Fruit fly (Drosophila melanogaster) whole organism, embryonic: ENCODE measurements around the gene meep.

Source experiments
- ATbp ChIP-seq: fragments of 200-800 bp; sonication (Bioruptor generic); optimal IDR thresholded peaks from 2 replicates; lab custom pipeline; 2017; ENCODE audit warnings: missing biosample characterization, mild to moderate bottlenecking, missing genetic modification characterization, missing genetic modification reagents
- Blimp-1 ChIP-seq: fragments of 200-800 bp; sonication (Bioruptor generic); optimal IDR thresholded peaks from 3 replicates; lab custom pipeline; 2018; ENCODE audit warnings: missing biosample characterization, missing genetic modification characterization, mild to moderate bottlenecking, moderate library complexity, missing genetic modification reagents
- CG10274 ChIP-seq: fragments of 200-800 bp; sonication (Bioruptor generic); optimal IDR thresholded peaks from 3 replicates; lab custom pipeline; 2017; ENCODE audit warnings: missing biosample characterization, mild to moderate bottlenecking, missing genetic modification characterization
- CG10431 ChIP-seq: fragments of 200-800 bp; sonication (Bioruptor generic); optimal IDR thresholded peaks from 3 replicates; lab custom pipeline; 2018; ENCODE audit warnings: missing biosample characterization, mild to moderate bottlenecking, missing genetic modification characterization
- CG10959 ChIP-seq: fragments of 200-800 bp; sonication (Bioruptor generic); IDR thresholded peaks from 2 replicates; pipeline ENCODE4 v1.3.6; 2022; ENCODE audit warnings: missing biosample characterization, missing genetic modification characterization
- CG12071 ChIP-seq: fragments of 200-800 bp; sonication (Bioruptor generic); optimal IDR thresholded peaks from 3 replicates; lab custom pipeline; 2018; ENCODE audit warnings: missing biosample characterization, mild to moderate bottlenecking, missing genetic modification characterization
- CG12104 ChIP-seq: fragments of 200-800 bp; sonication (Bioruptor generic); optimal IDR thresholded peaks from 3 replicates; lab custom pipeline; 2016; ENCODE audit warnings: missing biosample characterization, missing genetic modification characterization
- CG12236 ChIP-seq: fragments of 200-800 bp; sonication (Bioruptor generic); optimal IDR thresholded peaks from 2 replicates; lab custom pipeline; 2016; ENCODE audit warnings: missing biosample characterization, missing genetic modification characterization
- CG12391 ChIP-seq: fragments of 200-800 bp; sonication (Bioruptor generic); optimal IDR thresholded peaks from 3 replicates; lab custom pipeline; 2018; ENCODE audit warnings: missing biosample characterization, mild to moderate bottlenecking, missing genetic modification characterization, moderate library complexity
- CG13123 ChIP-seq: fragments of 200-800 bp; sonication (Bioruptor generic); optimal IDR thresholded peaks from 2 replicates; lab custom pipeline; 2016; ENCODE audit warnings: missing biosample characterization, missing genetic modification characterization
- CG13775 ChIP-seq: fragments of 200-800 bp; sonication (Bioruptor generic); optimal IDR thresholded peaks from 3 replicates; lab custom pipeline; 2017; ENCODE audit warnings: missing biosample characterization, mild to moderate bottlenecking, missing genetic modification characterization
- CG13894 ChIP-seq: fragments of 200-800 bp; sonication (Bioruptor generic); optimal IDR thresholded peaks from 3 replicates; lab custom pipeline; 2018; ENCODE audit warnings: missing biosample characterization, mild to moderate bottlenecking, missing genetic modification characterization, moderate library complexity
- CG17829 ChIP-seq: fragments of 200-800 bp; optimal IDR thresholded peaks from 2 replicates; lab custom pipeline; 2019; ENCODE audit warnings: missing biosample characterization, mild to moderate bottlenecking, missing genetic modification characterization, moderate library complexity
- CG18011 ChIP-seq: fragments of 200-800 bp; sonication (Bioruptor generic); optimal IDR thresholded peaks from 2 replicates; lab custom pipeline; 2017; ENCODE audit warnings: missing biosample characterization, missing genetic modification characterization, mild to moderate bottlenecking, moderate library complexity, missing genotype
- CG18764 ChIP-seq: fragments of 200-800 bp; sonication (Bioruptor generic); optimal IDR thresholded peaks from 3 replicates; lab custom pipeline; 2016; ENCODE audit warnings: missing biosample characterization, missing genetic modification characterization
- CG31365 ChIP-seq: fragments of 200-800 bp; sonication (Bioruptor generic); optimal IDR thresholded peaks from 2 replicates; lab custom pipeline; 2018; ENCODE audit warnings: missing biosample characterization, mild to moderate bottlenecking, missing genetic modification characterization
- CG31388 ChIP-seq: fragments of 200-800 bp; sonication (Bioruptor generic); optimal IDR thresholded peaks from 2 replicates; lab custom pipeline; 2016; ENCODE audit warnings: missing biosample characterization, missing genetic modification characterization
- CG32532 ChIP-seq: fragments of 200-800 bp; sonication (Bioruptor generic); IDR thresholded peaks from 2 replicates; pipeline ENCODE4 v1.3.6; 2022; ENCODE audit warnings: missing biosample characterization, missing genetic modification characterization
- CG4424 ChIP-seq: fragments of 200-800 bp; sonication (Bioruptor generic); optimal IDR thresholded peaks from 3 replicates; lab custom pipeline; 2016; ENCODE audit warnings: missing biosample characterization, missing genetic modification characterization
- CG5245 ChIP-seq: fragments of 200-800 bp; sonication (Bioruptor generic); optimal IDR thresholded peaks from 3 replicates; lab custom pipeline; 2016; ENCODE audit warnings: missing biosample characterization, missing genetic modification characterization
- CG7271 ChIP-seq: fragments of 200-800 bp; sonication (Bioruptor generic); optimal IDR thresholded peaks from 2 replicates; lab custom pipeline; 2018; ENCODE audit warnings: missing biosample characterization, mild to moderate bottlenecking, missing genetic modification characterization, moderate library complexity
- CG8359 ChIP-seq: fragments of 200-800 bp; sonication (Bioruptor generic); optimal IDR thresholded peaks from 2 replicates; lab custom pipeline; 2017; ENCODE audit warnings: missing biosample characterization, mild to moderate bottlenecking, missing genetic modification characterization, borderline replicate concordance
- CG8388 ChIP-seq: fragments of 200-800 bp; sonication (Bioruptor generic); optimal IDR thresholded peaks from 2 replicates; lab custom pipeline; 2019; ENCODE audit warnings: missing biosample characterization, mild to moderate bottlenecking, missing genetic modification characterization, moderate library complexity
- CG9727 ChIP-seq: fragments of 200-800 bp; sonication (Bioruptor generic); optimal IDR thresholded peaks from 3 replicates; lab custom pipeline; 2017; ENCODE audit warnings: missing biosample characterization, mild to moderate bottlenecking, missing genetic modification characterization
- Dbx ChIP-seq: fragments of 200-800 bp; sonication (Bioruptor generic); IDR thresholded peaks from 3 replicates; pipeline ENCODE4 v1.3.6; 2022; ENCODE audit warnings: missing biosample characterization, missing genetic modification characterization
- Dip2 ChIP-seq: fragments of 200-800 bp; sonication (Bioruptor generic); IDR thresholded peaks from 2 replicates; pipeline ENCODE4 v1.3.6; 2022; ENCODE audit warnings: missing biosample characterization, missing genetic modification characterization
- Nf-YC ChIP-seq: fragments of 200-800 bp; optimal IDR thresholded peaks from 3 replicates; lab custom pipeline; 2019; ENCODE audit warnings: missing biosample characterization, mild to moderate bottlenecking, missing genetic modification characterization, moderate library complexity
- Optix ChIP-seq: fragments of 200-800 bp; sonication (Bioruptor generic); IDR thresholded peaks from 3 replicates; pipeline ENCODE4 v1.3.6; 2022; ENCODE audit warnings: missing biosample characterization, missing genetic modification characterization
- Poxn ChIP-seq: fragments of 200-800 bp; sonication (Bioruptor generic); IDR thresholded peaks from 2 replicates; pipeline ENCODE4 v1.3.6; 2022; ENCODE audit warnings: missing biosample characterization, missing genetic modification characterization
- Scr ChIP-seq: fragments of 200-800 bp; sonication (Bioruptor generic); IDR thresholded peaks from 2 replicates; pipeline ENCODE4 v1.3.6; 2022; ENCODE audit warnings: missing biosample characterization, missing genetic modification characterization; ENCODE audit not compliant: partially characterized antibody
- Six4 ChIP-seq: fragments of 200-800 bp; sonication (Bioruptor generic); optimal IDR thresholded peaks from 2 replicates; lab custom pipeline; 2016; ENCODE audit warnings: missing biosample characterization, missing genetic modification characterization
- Sry-β ChIP-seq: fragments of 200-800 bp; sonication (Bioruptor generic); optimal IDR thresholded peaks from 2 replicates; lab custom pipeline; 2018; ENCODE audit warnings: missing biosample characterization, mild to moderate bottlenecking, missing genetic modification characterization, moderate library complexity
- Tbp ChIP-seq: fragments of >200 bp; optimal IDR thresholded peaks from 2 replicates; lab custom pipeline; 2018; ENCODE audit warnings: missing biosample characterization, missing genetic modification characterization
- Usf ChIP-seq: fragments of 200-800 bp; sonication (Bioruptor generic); optimal IDR thresholded peaks from 2 replicates; lab custom pipeline; 2017; ENCODE audit warnings: missing genotype, missing biosample characterization, missing genetic modification characterization
- Xrp1 ChIP-seq: fragments of 200-800 bp; sonication (Bioruptor generic); IDR thresholded peaks from 2 replicates; pipeline ENCODE4 v1.3.6; 2022; ENCODE audit warnings: missing biosample characterization, missing genetic modification characterization
- cwo ChIP-seq: fragments of 200-800 bp; sonication (Bioruptor generic); optimal IDR thresholded peaks from 3 replicates; lab custom pipeline; 2017; ENCODE audit warnings: missing biosample characterization, missing genetic modification characterization, mild to moderate bottlenecking, moderate library complexity, missing genetic modification reagents
- dm ChIP-seq: fragments of 200-800 bp; sonication (Bioruptor generic); optimal IDR thresholded peaks from 3 replicates; lab custom pipeline; 2016; ENCODE audit warnings: missing biosample characterization, missing genetic modification characterization
- fd3F ChIP-seq: fragments of 200-800 bp; sonication (Bioruptor generic); optimal IDR thresholded peaks from 2 replicates; lab custom pipeline; 2018; ENCODE audit warnings: missing biosample characterization, mild to moderate bottlenecking, missing genetic modification characterization, moderate library complexity
- gsb ChIP-seq: fragments of 200-800 bp; sonication (Bioruptor generic); IDR thresholded peaks from 2 replicates; pipeline ENCODE4 v1.3.6; 2022; ENCODE audit warnings: missing biosample characterization, missing genetic modification characterization
- insv ChIP-seq, 2 experiments: fragments of 200-800 bp; sonication (Bioruptor generic); optimal IDR thresholded peaks; 3 replicates each; lab custom pipeline; 2016 to 2018; ENCODE audit warnings: missing biosample characterization in 2 of 2, missing genetic modification characterization in 2 of 2
- jumu ChIP-seq: fragments of 200-800 bp; sonication (Bioruptor generic); optimal IDR thresholded peaks from 3 replicates; lab custom pipeline; 2016; ENCODE audit warnings: missing biosample characterization, missing genetic modification characterization
- mld ChIP-seq: fragments of 200-800 bp; sonication (Bioruptor generic); IDR thresholded peaks from 3 replicates; pipeline ENCODE4 v1.3.6; 2022; ENCODE audit warnings: missing biosample characterization, missing genetic modification characterization; ENCODE audit not compliant: partially characterized antibody
- nerfin-2 ChIP-seq: fragments of 200-800 bp; sonication (Bioruptor generic); IDR thresholded peaks from 2 replicates; pipeline ENCODE4 v1.3.6; 2022; ENCODE audit warnings: missing biosample characterization, missing genetic modification characterization; ENCODE audit not compliant: partially characterized antibody
- pfk ChIP-seq: fragments of 200-800 bp; sonication (Bioruptor generic); optimal IDR thresholded peaks from 2 replicates; lab custom pipeline; 2018; ENCODE audit warnings: missing biosample characterization, mild to moderate bottlenecking, missing genetic modification characterization, moderate library complexity
- row ChIP-seq: fragments of 200-800 bp; sonication (Bioruptor generic); IDR thresholded peaks from 3 replicates; pipeline ENCODE4 v1.3.6; 2022; ENCODE audit warnings: missing biosample characterization, missing genetic modification characterization
- scrt ChIP-seq: fragments of 200-800 bp; sonication (Bioruptor generic); optimal IDR thresholded peaks from 2 replicates; lab custom pipeline; 2018; ENCODE audit warnings: missing biosample characterization, mild to moderate bottlenecking, missing genetic modification characterization, moderate library complexity
- sens-2 ChIP-seq: fragments of 200-800 bp; sonication (Bioruptor generic); IDR thresholded peaks from 2 replicates; pipeline ENCODE4 v1.3.6; 2022; ENCODE audit warnings: missing biosample characterization, missing genetic modification characterization
- shn ChIP-seq: fragments of 200-800 bp; sonication (Bioruptor generic); optimal IDR thresholded peaks from 3 replicates; lab custom pipeline; 2016; ENCODE audit warnings: missing biosample characterization, missing genetic modification characterization
- sna ChIP-seq: fragments of 200-800 bp; sonication (Bioruptor generic); IDR thresholded peaks from 2 replicates; pipeline ENCODE4 v1.3.6; 2022; ENCODE audit warnings: missing biosample characterization, missing genetic modification characterization; ENCODE audit not compliant: partially characterized antibody
- stc ChIP-seq: fragments of 200-800 bp; sonication (Bioruptor generic); IDR thresholded peaks from 2 replicates; pipeline ENCODE4 v1.3.6; 2022; ENCODE audit warnings: missing biosample characterization, missing genetic modification characterization
- tna ChIP-seq: fragments of 200-800 bp; sonication (Bioruptor generic); IDR thresholded peaks from 2 replicates; pipeline ENCODE4 v1.3.6; 2022; ENCODE audit warnings: missing biosample characterization, missing genetic modification characterization; ENCODE audit not compliant: partially characterized antibody

meep gene

DNA sequence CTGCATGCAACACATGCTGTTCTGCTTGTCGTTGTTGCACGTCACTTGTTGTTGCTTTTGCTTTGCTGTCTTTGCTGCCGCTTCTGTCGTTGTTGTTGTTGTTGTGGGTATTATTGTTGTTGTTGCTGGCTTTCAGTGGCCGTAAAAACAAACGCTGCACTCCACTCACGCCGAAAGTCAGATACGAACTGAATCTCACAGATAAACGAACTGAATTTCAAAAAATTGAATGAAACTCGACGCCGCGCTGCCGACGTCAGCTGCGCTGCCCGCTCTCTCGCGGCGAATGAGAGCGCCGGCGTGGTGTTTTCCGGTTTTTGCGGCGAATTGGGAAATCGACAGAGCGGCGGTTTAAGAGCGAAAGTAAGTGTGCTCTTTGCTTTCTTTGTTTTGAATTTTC, 25.8 kb downstream of the meep start, which contains the start of gene bab2 (continued):
- TF ChIP-seq CG32532 (GFP tag; lab: Robert Waterston, UW): peak; percentile 10; the same call in 1 of the 2 replicates
- no peak for TF ChIP-seq fd3F (GFP tag; lab: Kevin White, UChicago)
- no peak for TF ChIP-seq shn (GFP tag; lab: Kevin White, UChicago)
- TF ChIP-seq CG12104 (GFP tag; lab: Kevin White, UChicago): no peak
- peak; percentile 8; the same call in 1 of the 3 replicates for TF ChIP-seq Optix (GFP tag; lab: Robert Waterston, UW)
- peak; percentile 36 for TF ChIP-seq Scr
- TF ChIP-seq row: no peak
- TF ChIP-seq scrt (GFP tag; lab: Kevin White, UChicago): peak; percentile 15
- TF ChIP-seq CG31388 (GFP tag; lab: Kevin White, UChicago): no peak
- no peak for TF ChIP-seq CG13894 (tag; lab: Kevin White, UChicago)
- TF ChIP-seq CG8388 (GFP tag; lab: Kevin White, UChicago): no peak
- peak; percentile 5 for TF ChIP-seq Blimp-1 (GFP tag; lab: Kevin White, UChicago)
- no peak for TF ChIP-seq CG10274 (GFP tag; lab: Kevin White, UChicago)
- TF ChIP-seq pfk (GFP tag; lab: Kevin White, UChicago): no peak
- TF ChIP-seq cwo: no peak
- TF ChIP-seq CG18011 (GFP tag; lab: Kevin White, UChicago): no peak
- no peak for TF ChIP-seq tna
- no peak for TF ChIP-seq CG12391 (tag; lab: Kevin White, UChicago)
- TF ChIP-seq jumu (GFP tag; lab: Kevin White, UChicago): no peak
- TF ChIP-seq CG31365: no peak
- no peak for TF ChIP-seq nerfin-2
- no peak for TF ChIP-seq Sry-β (GFP tag; lab: Kevin White, UChicago)
- no peak for TF ChIP-seq Six4 (GFP tag; lab: Kevin White, UChicago)
- 0 out of 2 replicates have a peak, but pooled peaks have one; percentile 9 for TF ChIP-seq gsb (GFP tag; lab: Robert Waterston, UW)
- TF ChIP-seq sna (GFP tag; lab: Robert Waterston, UW): no peak
- TF ChIP-seq CG8359: no peak
- peak; percentile 54 for TF ChIP-seq CG17829 (tag; lab: Kevin White, UChicago)
- peak; percentile 37 for TF ChIP-seq CG12071 (GFP tag; lab: Kevin White, UChicago)
- TF ChIP-seq CG13123: peak; percentile 14
- TF ChIP-seq CG18764 (GFP tag; lab: Kevin White, UChicago): no peak
- no peak for TF ChIP-seq CG13775 (GFP tag; lab: Kevin White, UChicago)
- TF ChIP-seq CG12236 (GFP tag; lab: Kevin White, UChicago): peak; percentile 3
- no peak for TF ChIP-seq CG7271
- no peak for TF ChIP-seq dm (GFP tag; lab: Kevin White, UChicago)
- TF ChIP-seq insv (GFP tag; optimal IDR thresholded peaks at IDR 0.05; lab: Kevin White, UChicago): no peak
- no peak for TF ChIP-seq sens-2 (GFP tag; lab: Robert Waterston, UW)
- no peak for TF ChIP-seq Usf (GFP tag; lab: Kevin White, UChicago)
- TF ChIP-seq CG10959 (GFP tag; lab: Robert Waterston, UW): no peak
- no peak for TF ChIP-seq CG9727 (GFP tag; lab: Kevin White, UChicago)
- no peak for TF ChIP-seq Dip2 (GFP tag; lab: Robert Waterston, UW)
- no peak for TF ChIP-seq CG4424
- TF ChIP-seq Poxn (GFP tag; lab: Robert Waterston, UW): no peak
- no peak for TF ChIP-seq Tbp (GFP tag; lab: Kevin White, UChicago)
- no peak for TF ChIP-seq CG10431 (GFP tag; lab: Kevin White, UChicago)
- TF ChIP-seq Dbx (GFP tag; lab: Robert Waterston, UW): no peak; the same call in 2 of the 3 replicates
- TF ChIP-seq stc (GFP tag; lab: Robert Waterston, UW): peak; percentile 62; the same call in 1 of the 2 replicates
- TF ChIP-seq ATbp: no peak
- TF ChIP-seq Xrp1: no peak
- peak; percentile 49 for TF ChIP-seq Nf-YC (tag; lab: Kevin White, UChicago)
- no peak for TF ChIP-seq mld (GFP tag; lab: Robert Waterston, UW)
- TF ChIP-seq CG5245 (GFP tag; lab: Kevin White, UChicago): no peak
